In the genomic region with DNA sequence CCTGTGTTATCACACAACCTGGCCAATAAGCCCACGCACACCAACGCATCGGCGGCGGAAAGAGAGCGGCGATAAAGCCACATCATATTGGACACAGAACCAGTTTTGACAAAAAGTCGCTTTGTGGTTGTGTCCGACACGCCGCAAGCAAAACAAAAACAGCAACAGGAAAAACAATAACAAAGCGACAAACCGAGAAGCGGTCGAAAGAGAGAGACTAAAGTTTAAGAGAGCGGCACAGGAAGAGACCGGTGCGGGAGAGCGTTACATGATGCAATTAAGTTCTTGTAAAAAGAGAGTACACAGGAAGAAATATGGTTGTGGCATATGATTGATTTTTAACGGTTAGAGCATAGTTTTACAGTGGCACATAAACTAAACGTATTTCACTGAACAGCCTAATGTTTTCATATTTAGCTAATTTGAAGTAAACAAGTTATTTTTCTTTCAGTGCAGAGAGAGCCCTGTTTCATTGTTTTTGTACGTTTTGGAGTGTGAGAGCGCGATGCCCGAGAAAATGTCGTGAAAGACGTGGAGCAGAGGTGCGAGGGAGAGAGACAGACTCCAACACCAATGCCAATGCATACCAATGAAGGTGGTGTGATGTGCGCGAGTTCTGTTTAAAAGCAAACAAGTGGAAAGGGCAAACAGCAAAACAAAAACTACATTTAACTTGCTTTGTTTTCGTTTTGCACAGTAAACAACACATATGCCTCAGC, we compare ENCODE assay signal across 1 fruit fly cellular context.
TF ChIP-seq lines count a peak whose summit lies in the region.

No protein-coding gene starts in this region.

TF ChIP-seq in whole organism, embryonic, 481 proteins besides CTCF, POLR2A, EP300 and RAD21 (continued from another document and continues in another):
- peak; percentile 100 for TF ChIP-seq repo (GFP tag; optimal IDR thresholded peaks at IDR 0.05; lab: Kevin White, UChicago)
- TF ChIP-seq CG12942 (GFP tag; optimal IDR thresholded peaks at IDR 0.05; lab: Kevin White, UChicago): peak; percentile 100
- no peak for TF ChIP-seq dimm (GFP tag; IDR thresholded peaks at IDR 0.05; lab: Robert Waterston, UW)
- peak; percentile 97 for TF ChIP-seq trem (tag; optimal IDR thresholded peaks at IDR 0.05; lab: Kevin White, UChicago)
- peak; percentile 100 for TF ChIP-seq Side (GFP tag; optimal IDR thresholded peaks at IDR 0.05; lab: Kevin White, UChicago)
- TF ChIP-seq CG17361 (GFP tag; IDR thresholded peaks at IDR 0.05; lab: Robert Waterston, UW): no peak
- TF ChIP-seq BEAF-32 (GFP tag; optimal IDR thresholded peaks at IDR 0.05; lab: Kevin White, UChicago): no peak
- peak; percentile 100 for TF ChIP-seq Fer1 (GFP tag; optimal IDR thresholded peaks at IDR 0.05; lab: Kevin White, UChicago)
- no peak for TF ChIP-seq CG9932 (GFP tag; IDR thresholded peaks at IDR 0.05; lab: Robert Waterston, UW)
- no peak for TF ChIP-seq ken (GFP tag; IDR thresholded peaks at IDR 0.05; lab: Robert Waterston, UW)
- peak; percentile 100 for TF ChIP-seq CG9817 (tag; optimal IDR thresholded peaks at IDR 0.05; lab: Kevin White, UChicago)
- TF ChIP-seq Xbp1 (GFP tag; optimal IDR thresholded peaks at IDR 0.05; lab: Kevin White, UChicago): peak; percentile 100
- no peak for TF ChIP-seq ara (GFP tag; IDR thresholded peaks at IDR 0.05; lab: Robert Waterston, UW)
- TF ChIP-seq CG31388 (GFP tag; optimal IDR thresholded peaks at IDR 0.05; lab: Kevin White, UChicago): peak; percentile 99
- TF ChIP-seq CG11085 (GFP tag; IDR thresholded peaks at IDR 0.05; lab: Robert Waterston, UW): no peak
- peak; percentile 100 for TF ChIP-seq CG11398 (GFP tag; optimal IDR thresholded peaks at IDR 0.05; lab: Kevin White, UChicago)
- peak; percentile 100 for TF ChIP-seq CG5245 (GFP tag; optimal IDR thresholded peaks at IDR 0.05; lab: Kevin White, UChicago)
- peak; percentile 98 for TF ChIP-seq CG6254 (GFP tag; optimal IDR thresholded peaks at IDR 0.05; lab: Kevin White, UChicago)
- TF ChIP-seq CG1529 (GFP tag; optimal IDR thresholded peaks at IDR 0.05; lab: Kevin White, UChicago): peak; percentile 99
- peak; percentile 100 for TF ChIP-seq CG10543 (GFP tag; optimal IDR thresholded peaks at IDR 0.05; lab: Kevin White, UChicago)
- no peak for TF ChIP-seq ci (GFP tag; IDR thresholded peaks at IDR 0.05; lab: Robert Waterston, UW)
- peak; percentile 98 for TF ChIP-seq D19B (GFP tag; optimal IDR thresholded peaks at IDR 0.05; lab: Kevin White, UChicago)
- peak; percentile 99 for TF ChIP-seq CG11504 (tag; optimal IDR thresholded peaks at IDR 0.05; lab: Kevin White, UChicago)
- TF ChIP-seq ems (GFP tag; optimal IDR thresholded peaks at IDR 0.05; lab: Kevin White, UChicago): peak; percentile 100
- peak; percentile 100 for TF ChIP-seq CG6765 (GFP tag; optimal IDR thresholded peaks at IDR 0.05; lab: Kevin White, UChicago)
- peak; percentile 99 for TF ChIP-seq ewg (GFP tag; optimal IDR thresholded peaks at IDR 0.05; lab: Kevin White, UChicago)
- peak; percentile 100 for TF ChIP-seq CG2875 (GFP tag; optimal IDR thresholded peaks at IDR 0.05; lab: Kevin White, UChicago)
- peak; percentile 100 for TF ChIP-seq fd96Cb (tag; optimal IDR thresholded peaks at IDR 0.05; lab: Kevin White, UChicago)
- no peak for TF ChIP-seq Awh (GFP tag; IDR thresholded peaks at IDR 0.05; lab: Robert Waterston, UW)
- TF ChIP-seq Ets97D (GFP tag; optimal IDR thresholded peaks at IDR 0.05; lab: Kevin White, UChicago): peak; percentile 97
- TF ChIP-seq Elba2 (GFP tag; optimal IDR thresholded peaks at IDR 0.05; lab: Kevin White, UChicago): peak; percentile 95
- TF ChIP-seq CG32767 (GFP tag; IDR thresholded peaks at IDR 0.05; lab: Robert Waterston, UW): no peak
- TF ChIP-seq ab (GFP tag; optimal IDR thresholded peaks at IDR 0.05; lab: Kevin White, UChicago): peak; percentile 100
- peak; percentile 100 for TF ChIP-seq cato (GFP tag; optimal IDR thresholded peaks at IDR 0.05; lab: Kevin White, UChicago; ENCODE audit: borderline replicate concordance)
- peak; percentile 100 for TF ChIP-seq CG12071 (GFP tag; optimal IDR thresholded peaks at IDR 0.05; lab: Kevin White, UChicago)
- no peak for TF ChIP-seq CG13287 (GFP tag; IDR thresholded peaks at IDR 0.05; lab: Robert Waterston, UW; ENCODE audit: partially characterized antibody)
- TF ChIP-seq Dip2 (GFP tag; IDR thresholded peaks at IDR 0.05; lab: Robert Waterston, UW): no peak
- no peak for TF ChIP-seq GATAe (GFP tag; conservative IDR thresholded peaks at IDR 0.05; lab: Robert Waterston, UW)
- peak in 1 of 2 experiments; percentile 97 for TF ChIP-seq Hr78 (GFP tag; optimal IDR thresholded peaks at IDR 0.05; lab: Kevin White, UChicago)
- TF ChIP-seq Ada2b (GFP tag; IDR thresholded peaks at IDR 0.05; lab: Robert Waterston, UW): no peak
- TF ChIP-seq sima (GFP tag; optimal IDR thresholded peaks at IDR 0.05; lab: Kevin White, UChicago): peak; percentile 99
- TF ChIP-seq CG17612 (GFP tag; IDR thresholded peaks at IDR 0.05; lab: Robert Waterston, UW): no peak
- no peak for TF ChIP-seq dan (GFP tag; IDR thresholded peaks at IDR 0.05; lab: Robert Waterston, UW)
- TF ChIP-seq dm (GFP tag; optimal IDR thresholded peaks at IDR 0.05; lab: Kevin White, UChicago): peak; percentile 100
- TF ChIP-seq dmrt11E (tag; optimal IDR thresholded peaks at IDR 0.05; lab: Kevin White, UChicago): peak; percentile 100
- TF ChIP-seq CrebB (tag; optimal IDR thresholded peaks at IDR 0.05; lab: Kevin White, UChicago): peak; percentile 100
- TF ChIP-seq CG34224 (GFP tag; IDR thresholded peaks at IDR 0.05; lab: Robert Waterston, UW; ENCODE audit: partially characterized antibody): no peak
- peak; percentile 89 for TF ChIP-seq insv (GFP tag; optimal IDR thresholded peaks at IDR 0.05; lab: Kevin White, UChicago)
- TF ChIP-seq fru (optimal IDR thresholded peaks at IDR 0.05; lab: Kevin White, UChicago): no peak
- TF ChIP-seq Usf (GFP tag; optimal IDR thresholded peaks at IDR 0.05; lab: Kevin White, UChicago): peak; percentile 99
- TF ChIP-seq Dll (GFP tag; IDR thresholded peaks at IDR 0.05; lab: Robert Waterston, UW; ENCODE audit: partially characterized antibody): no peak
- no peak for TF ChIP-seq wor (GFP tag; IDR thresholded peaks at IDR 0.05; lab: Robert Waterston, UW)
- peak; percentile 99 for TF ChIP-seq slou (GFP tag; optimal IDR thresholded peaks at IDR 0.05; lab: Kevin White, UChicago)
- peak; percentile 100 for TF ChIP-seq CG17359 (tag; optimal IDR thresholded peaks at IDR 0.05; lab: Kevin White, UChicago)
- TF ChIP-seq prd (optimal IDR thresholded peaks at IDR 0.05; lab: Kevin White, UChicago): no peak
- no peak for TF ChIP-seq prd (GFP tag; IDR thresholded peaks at IDR 0.05; lab: Robert Waterston, UW)
- TF ChIP-seq Hey (tag; optimal IDR thresholded peaks at IDR 0.05; lab: Kevin White, UChicago): peak; percentile 99
- no peak for TF ChIP-seq so (GFP tag; IDR thresholded peaks at IDR 0.05; lab: Robert Waterston, UW)
- no peak for TF ChIP-seq sc (optimal IDR thresholded peaks at IDR 0.05; lab: Kevin White, UChicago)
- TF ChIP-seq sc (GFP tag; optimal IDR thresholded peaks at IDR 0.05; lab: Kevin White, UChicago): peak; percentile 100
- peak; percentile 99 for TF ChIP-seq Neu2 (GFP tag; optimal IDR thresholded peaks at IDR 0.05; lab: Kevin White, UChicago; ENCODE audit: borderline replicate concordance)
- peak; percentile 54 for TF ChIP-seq gfzf (GFP tag; optimal IDR thresholded peaks at IDR 0.05; lab: Kevin White, UChicago)
- peak; percentile 100 for TF ChIP-seq Camta (GFP tag; optimal IDR thresholded peaks at IDR 0.05; lab: Kevin White, UChicago)
- TF ChIP-seq rib (GFP tag; IDR thresholded peaks at IDR 0.05; lab: Robert Waterston, UW): no peak
- peak; percentile 100 for TF ChIP-seq sqz (GFP tag; optimal IDR thresholded peaks at IDR 0.05; lab: Kevin White, UChicago)
- peak; percentile 100 for TF ChIP-seq CG6813 (GFP tag; optimal IDR thresholded peaks at IDR 0.05; lab: Kevin White, UChicago)
- no peak for TF ChIP-seq sim (GFP tag; IDR thresholded peaks at IDR 0.05; lab: Robert Waterston, UW)
- no peak for TF ChIP-seq HLH3B (GFP tag; IDR thresholded peaks at IDR 0.05; lab: Robert Waterston, UW)
- TF ChIP-seq CG10462 (GFP tag; optimal IDR thresholded peaks at IDR 0.05; lab: Kevin White, UChicago): peak; percentile 100
- peak; percentile 99 for TF ChIP-seq Spps (tag; optimal IDR thresholded peaks at IDR 0.05; lab: Kevin White, UChicago)
- TF ChIP-seq kah (GFP tag; optimal IDR thresholded peaks at IDR 0.05; lab: Kevin White, UChicago): peak; percentile 99
- peak; percentile 60 for TF ChIP-seq Dp (GFP tag; optimal IDR thresholded peaks at IDR 0.05; lab: Kevin White, UChicago)
- no peak for TF ChIP-seq usp (GFP tag; optimal IDR thresholded peaks at IDR 0.05; lab: Kevin White, UChicago)
- peak; percentile 100 for TF ChIP-seq fu2 (GFP tag; optimal IDR thresholded peaks at IDR 0.05; lab: Kevin White, UChicago)
- TF ChIP-seq mld (GFP tag; IDR thresholded peaks at IDR 0.05; lab: Robert Waterston, UW; ENCODE audit: partially characterized antibody): no peak
- no peak for TF ChIP-seq CG11560 (tag; IDR thresholded peaks at IDR 0.05; lab: Robert Waterston, UW)
- TF ChIP-seq chn (GFP tag; optimal IDR thresholded peaks at IDR 0.05; lab: Kevin White, UChicago): peak; percentile 100
- no peak for TF ChIP-seq H15 (GFP tag; IDR thresholded peaks at IDR 0.05; lab: Robert Waterston, UW)
- TF ChIP-seq gcm (GFP tag; optimal IDR thresholded peaks at IDR 0.05; lab: Kevin White, UChicago): peak; percentile 100
- TF ChIP-seq salm (tag; optimal IDR thresholded peaks at IDR 0.05; lab: Kevin White, UChicago): peak; percentile 99
- peak; percentile 100 for TF ChIP-seq CG12659 (GFP tag; optimal IDR thresholded peaks at IDR 0.05; lab: Kevin White, UChicago)
- TF ChIP-seq Ets65A (GFP tag; lab: Kevin White, UChicago): peak; percentile 100
- TF ChIP-seq sr (GFP tag; IDR thresholded peaks at IDR 0.05; lab: Robert Waterston, UW): no peak
- peak in 1 of 2 experiments; percentile 29 for TF ChIP-seq Dfd (GFP tag; optimal IDR thresholded peaks at IDR 0.05; lab: Kevin White, UChicago)
- TF ChIP-seq CG7928 (GFP tag; optimal IDR thresholded peaks at IDR 0.05; lab: Kevin White, UChicago): peak; percentile 87
- peak; percentile 100 for TF ChIP-seq corto (GFP tag; optimal IDR thresholded peaks at IDR 0.05; lab: Kevin White, UChicago)
- TF ChIP-seq Dek (tag; optimal IDR thresholded peaks at IDR 0.05; lab: Kevin White, UChicago): peak; percentile 100
- TF ChIP-seq CG3281 (GFP tag; optimal IDR thresholded peaks at IDR 0.05; lab: Kevin White, UChicago): peak; percentile 100
- no peak for TF ChIP-seq CG10321 (GFP tag; IDR thresholded peaks at IDR 0.05; lab: Robert Waterston, UW)
- peak; percentile 100 for TF ChIP-seq CG4617 (GFP tag; optimal IDR thresholded peaks at IDR 0.05; lab: Kevin White, UChicago; ENCODE audit: borderline replicate concordance)
- TF ChIP-seq stwl (tag; optimal IDR thresholded peaks at IDR 0.05; lab: Kevin White, UChicago): peak; percentile 91
- peak; percentile 100 for TF ChIP-seq Gug (GFP tag; IDR thresholded peaks at IDR 0.05; lab: Robert Waterston, UW)
- TF ChIP-seq CG34376 (GFP tag; optimal IDR thresholded peaks at IDR 0.05; lab: Kevin White, UChicago): peak; percentile 100
- peak; percentile 100 for TF ChIP-seq CG4282 (GFP tag; optimal IDR thresholded peaks at IDR 0.05; lab: Kevin White, UChicago)
- TF ChIP-seq fd3F (GFP tag; optimal IDR thresholded peaks at IDR 0.05; lab: Kevin White, UChicago): peak; percentile 100
- peak; percentile 100 for TF ChIP-seq eyg (GFP tag; optimal IDR thresholded peaks at IDR 0.05; lab: Kevin White, UChicago)
- TF ChIP-seq unpg (GFP tag; optimal IDR thresholded peaks at IDR 0.05; lab: Kevin White, UChicago): peak; percentile 100
- TF ChIP-seq otp (GFP tag; IDR thresholded peaks at IDR 0.05; lab: Robert Waterston, UW): no peak
- TF ChIP-seq NfI (GFP tag; optimal IDR thresholded peaks at IDR 0.05; lab: Kevin White, UChicago): peak; percentile 100
- TF ChIP-seq CG18619 (GFP tag; optimal IDR thresholded peaks at IDR 0.05; lab: Kevin White, UChicago): peak; percentile 100
- peak; percentile 100 for TF ChIP-seq lab (GFP tag; optimal IDR thresholded peaks at IDR 0.05; lab: Kevin White, UChicago)
- TF ChIP-seq Atf-2 (GFP tag; optimal IDR thresholded peaks at IDR 0.05; lab: Kevin White, UChicago): peak; percentile 100
- TF ChIP-seq esg (GFP tag; conservative IDR thresholded peaks at IDR 0.05; lab: Robert Waterston, UW): no peak
- no peak for TF ChIP-seq gsb (GFP tag; IDR thresholded peaks at IDR 0.05; lab: Robert Waterston, UW)
- TF ChIP-seq peb (GFP tag; IDR thresholded peaks at IDR 0.05; lab: Robert Waterston, UW): no peak
- TF ChIP-seq CG12155 (GFP tag; optimal IDR thresholded peaks at IDR 0.05; lab: Kevin White, UChicago): peak; percentile 99
- TF ChIP-seq sd (tag; optimal IDR thresholded peaks at IDR 0.05; lab: Kevin White, UChicago): peak; percentile 99
- peak; percentile 99 for TF ChIP-seq CG4707 (GFP tag; optimal IDR thresholded peaks at IDR 0.05; lab: Kevin White, UChicago)
- peak; percentile 95 for TF ChIP-seq CG5180 (GFP tag; optimal IDR thresholded peaks at IDR 0.05; lab: Kevin White, UChicago)
- TF ChIP-seq bcd (GFP tag; optimal IDR thresholded peaks at IDR 0.05; lab: Kevin White, UChicago): peak; percentile 100
- peak; percentile 100 for TF ChIP-seq PHDP (tag; optimal IDR thresholded peaks at IDR 0.05; lab: Kevin White, UChicago)
- TF ChIP-seq nmo (GFP tag; optimal IDR thresholded peaks at IDR 0.05; lab: Kevin White, UChicago): peak; percentile 100
- TF ChIP-seq crp (GFP tag; optimal IDR thresholded peaks at IDR 0.05; lab: Kevin White, UChicago): peak; percentile 45 to 81
- peak; percentile 100 for TF ChIP-seq HLH54F (GFP tag; optimal IDR thresholded peaks at IDR 0.05; lab: Kevin White, UChicago)
- TF ChIP-seq CG12744 (GFP tag; optimal IDR thresholded peaks at IDR 0.05; lab: Kevin White, UChicago): peak; percentile 100
- TF ChIP-seq Asciz (GFP tag; optimal IDR thresholded peaks at IDR 0.05; lab: Kevin White, UChicago): peak; percentile 99
- TF ChIP-seq gsb-n (tag; optimal IDR thresholded peaks at IDR 0.05; lab: Kevin White, UChicago): peak; percentile 100
- peak; percentile 82 for TF ChIP-seq CG15479 (GFP tag; optimal IDR thresholded peaks at IDR 0.05; lab: Kevin White, UChicago)
- peak; percentile 99 for TF ChIP-seq CG15601 (tag; optimal IDR thresholded peaks at IDR 0.05; lab: Kevin White, UChicago)
- TF ChIP-seq pita (GFP tag; optimal IDR thresholded peaks at IDR 0.05; lab: Kevin White, UChicago): no peak
- peak; percentile 56 for TF ChIP-seq CG8478 (optimal IDR thresholded peaks at IDR 0.05; lab: Kevin White, UChicago)
- peak; percentile 100 for TF ChIP-seq da (GFP tag; optimal IDR thresholded peaks at IDR 0.05; lab: Kevin White, UChicago)
- TF ChIP-seq gce (GFP tag; IDR thresholded peaks at IDR 0.05; lab: Robert Waterston, UW): no peak
- TF ChIP-seq Taf1 (GFP tag; IDR thresholded peaks at IDR 0.05; lab: Robert Waterston, UW): no peak
- TF ChIP-seq Drgx (GFP tag; IDR thresholded peaks at IDR 0.05; lab: Robert Waterston, UW): no peak
